Worm (Caenorhabditis elegans): ENCODE results near the gene elc-1.
A peak's percentile ranks its signal among the peaks of the same experiment; 100 is the strongest.
"Not testable (repeated sequence)": the region's sequence is repeated elsewhere in the genome, so short reads cannot be mapped to it uniquely, and the experiment has no call there.

elc-1 gene

ce11 chrIII:1424305-1424704 is 7.3 kb upstream of the elc-1 start (continued):
- TF ChIP-seq lir-3 (tag; optimal IDR thresholded peaks at IDR 0.05; ENCODE audit: poor library complexity) (no peak), C16A3.4 (tag; optimal IDR thresholded peaks at IDR 0.05) (peak; percentile 34), nhr-20 (tag; optimal IDR thresholded peaks at IDR 0.05) (peak; percentile 59), grh-1 (GFP tag; IDR thresholded peaks at IDR 0.05) (peak; percentile 41; the same call in 1 of the 2 replicates), efl-1 (optimal IDR thresholded peaks at IDR 0.05) (peak; percentile 48 to 63), efl-1 (GFP tag; optimal IDR thresholded peaks at IDR 0.05 in 1 of 2) (peak; percentile 72 to 95), xbp-1 (tag; optimal IDR thresholded peaks at IDR 0.05) (peak; percentile 50), nhr-90 (tag; optimal IDR thresholded peaks at IDR 0.05; ENCODE audit: poor library complexity) (peak; percentile 60), tbx-2 (tag; optimal IDR thresholded peaks at IDR 0.05) (peak; percentile 49), ceh-90 (tag; optimal IDR thresholded peaks at IDR 0.05) (no peak), nhr-85 (tag) (peak; percentile 73), unc-62 (GFP tag; optimal IDR thresholded peaks at IDR 0.05) (no peak), ztf-11 (tag; optimal IDR thresholded peaks at IDR 0.05) (peak in 1 of 2 experiments; percentile 32), skn-1 (tag; optimal IDR thresholded peaks at IDR 0.05) (peak; percentile 76), fkh-10 (GFP tag; optimal IDR thresholded peaks at IDR 0.05) (peak; percentile 24), mdl-1 (tag; optimal IDR thresholded peaks at IDR 0.05) (peak in 1 of 2 experiments; percentile 57), lin-13 (GFP tag; optimal IDR thresholded peaks at IDR 0.05) (peak; percentile 55), blmp-1 (tag; optimal IDR thresholded peaks at IDR 0.05) (no peak), unc-30 (tag; optimal IDR thresholded peaks at IDR 0.05) (no peak), vab-15 (tag; optimal IDR thresholded peaks at IDR 0.05) (no peak), nhr-237 (tag; optimal IDR thresholded peaks at IDR 0.05) (peak; percentile 1), ceh-82 (tag; optimal IDR thresholded peaks at IDR 0.05) (peak; percentile 46 to 85 (median 58)), aly-2 (tag; optimal IDR thresholded peaks at IDR 0.05) (peak; percentile 19), zip-4 (GFP tag; optimal IDR thresholded peaks at IDR 0.05) (peak; percentile 54), aha-1 (tag; optimal IDR thresholded peaks at IDR 0.05) (no peak), sox-4 (tag; optimal IDR thresholded peaks at IDR 0.05) (no peak), lin-39 (tag; optimal IDR thresholded peaks at IDR 0.05) (peak; percentile 7)

ce11 chrIII:1421436-1421835 is 4.4 kb upstream of the elc-1 start:
- TF ChIP-seq unc-130 (tag; optimal IDR thresholded peaks at IDR 0.05), result no peak
- no peak for TF ChIP-seq tbx-2 (tag; optimal IDR thresholded peaks at IDR 0.05)

ce11 chrIII:1420357-1420814 is 3.4 kb upstream of the elc-1 start:
- peak in 1 of 2 experiments; percentile 12 for TF ChIP-seq efl-1 (optimal IDR thresholded peaks at IDR 0.05)
- not testable (repeated sequence) for TF ChIP-seq efl-1 (GFP tag; optimal IDR thresholded peaks at IDR 0.05 in 1 of 2)

- TF ChIP-seq efl-1 (optimal IDR thresholded peaks at IDR 0.05) (peak; percentile 10 to 13), efl-1 (GFP tag; optimal IDR thresholded peaks at IDR 0.05 in 1 of 2) (peak in 1 of 2 experiments; percentile 92), lin-39 (tag; optimal IDR thresholded peaks at IDR 0.05) (peak; percentile 29), vab-15 (tag; optimal IDR thresholded peaks at IDR 0.05) (no peak), irx-1 (tag; optimal IDR thresholded peaks at IDR 0.05) (no peak), swsn-7 (tag; optimal IDR thresholded peaks at IDR 0.05) (peak; percentile 64), nhr-20 (tag; optimal IDR thresholded peaks at IDR 0.05) (peak; percentile 50), mep-1 (tag; optimal IDR thresholded peaks at IDR 0.05) (no peak), lsy-2 (tag; optimal IDR thresholded peaks at IDR 0.05) (peak; percentile 53 to 68), elt-3 (tag; optimal IDR thresholded peaks at IDR 0.05) (peak in 2 of 6 experiments; percentile 6 to 15), C16A3.4 (tag; optimal IDR thresholded peaks at IDR 0.05) (peak; percentile 39), fos-1 (tag; optimal IDR thresholded peaks at IDR 0.05) (peak; percentile 35), lin-14 (GFP tag; optimal IDR thresholded peaks at IDR 0.05) (peak; percentile 36), dpl-1 (GFP tag; optimal IDR thresholded peaks at IDR 0.05) (peak in 1 of 3 experiments; percentile 2), tlp-1 (tag; optimal IDR thresholded peaks at IDR 0.05) (no peak), C04F5.9 (tag; optimal IDR thresholded peaks at IDR 0.05) (peak; percentile 28), ztf-4 (tag; optimal IDR thresholded peaks at IDR 0.05) (peak; percentile 85), lin-13 (GFP tag; optimal IDR thresholded peaks at IDR 0.05) (peak; percentile 31), ceh-90 (tag; optimal IDR thresholded peaks at IDR 0.05) (no peak), xbp-1 (tag; optimal IDR thresholded peaks at IDR 0.05) (peak; percentile 33), nhr-77 (tag; optimal IDR thresholded peaks at IDR 0.05) (peak; percentile 25), nhr-11 (tag; optimal IDR thresholded peaks at IDR 0.05) (peak; percentile 35), ama-1 (optimal IDR thresholded peaks at IDR 0.05) (peak; percentile 84), pax-3 (tag; optimal IDR thresholded peaks at IDR 0.05) (peak; percentile 76), snu-23 (GFP tag; optimal IDR thresholded peaks at IDR 0.05) (peak; percentile 66), nhr-90 (tag; optimal IDR thresholded peaks at IDR 0.05; ENCODE audit: poor library complexity) (peak; percentile 86), mab-9 (GFP tag; IDR thresholded peaks at IDR 0.05) (peak; percentile 70), unc-98 (GFP tag; IDR thresholded peaks at IDR 0.05) (no peak)
Observed at ce11 chrIII:1419700-1420356, 2.8 kb upstream of the elc-1 start.

All from whole organism, L1 larva.